Fruit fly (Drosophila melanogaster): ENCODE results near the gene natalisin.

- no peak for TF ChIP-seq CG8478 (optimal IDR thresholded peaks at IDR 0.05)
- TF ChIP-seq Dll (optimal IDR thresholded peaks at IDR 0.05): no peak
- TF ChIP-seq usp (GFP tag; optimal IDR thresholded peaks at IDR 0.05): no peak
Measured at dm6 chr3R:14399375-14399774, 19.0 kb upstream of the natalisin start.

Data from whole organism.